Worm (Caenorhabditis elegans): Measurements from ENCODE around the gene acds-10.

Gene acds-10

DNA sequence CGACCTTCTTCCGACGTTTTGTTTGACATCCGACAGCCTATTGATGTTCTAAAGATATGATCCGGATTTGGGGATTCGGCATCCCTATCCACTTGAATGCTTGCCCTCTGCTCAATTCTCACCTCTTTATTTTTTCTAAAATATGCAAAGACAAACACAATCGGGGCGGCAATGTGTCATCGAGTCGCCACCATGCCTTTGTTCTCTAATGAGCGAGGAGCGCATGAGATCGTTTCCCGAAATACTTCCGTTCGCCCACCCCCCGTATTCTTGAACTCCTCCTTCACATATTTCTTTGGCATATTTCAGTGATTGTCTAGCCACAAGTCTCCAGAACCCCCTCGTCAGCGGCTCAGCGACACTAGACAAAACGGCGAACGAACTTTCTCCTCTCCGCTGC, 51.8 kb downstream of the acds-10 start, which contains the start of gene cyn-17:
Gene cyn-17, plus strand, starts transcription at position 301 of the 400 bp plus-strand sequence.
- no peak for TF ChIP-seq egl-18 (GFP tag; IDR thresholded peaks at IDR 0.05)
- no peak for TF ChIP-seq mxl-1 (tag; optimal IDR thresholded peaks at IDR 0.05)
- no peak for TF ChIP-seq egl-44 (GFP tag; IDR thresholded peaks at IDR 0.05)
- TF ChIP-seq K11D2.4 (GFP tag; IDR thresholded peaks at IDR 0.05) = no peak
- TF ChIP-seq snpc-1.3 (tag; optimal IDR thresholded peaks at IDR 0.05; ENCODE audit: insufficient read depth) = no peak
- TF ChIP-seq bed-2 (GFP tag; IDR thresholded peaks at IDR 0.05) = no peak
- TF ChIP-seq dpl-1 (GFP tag; optimal IDR thresholded peaks at IDR 0.05) = no peak
- no peak for TF ChIP-seq F57A8.1 (GFP tag; optimal IDR thresholded peaks at IDR 0.05)
- TF ChIP-seq F39B2.1 (GFP tag; IDR thresholded peaks at IDR 0.05) = no peak
